Fruit fly (Drosophila melanogaster): ENCODE measurements around the gene Atg3.

DNA sequence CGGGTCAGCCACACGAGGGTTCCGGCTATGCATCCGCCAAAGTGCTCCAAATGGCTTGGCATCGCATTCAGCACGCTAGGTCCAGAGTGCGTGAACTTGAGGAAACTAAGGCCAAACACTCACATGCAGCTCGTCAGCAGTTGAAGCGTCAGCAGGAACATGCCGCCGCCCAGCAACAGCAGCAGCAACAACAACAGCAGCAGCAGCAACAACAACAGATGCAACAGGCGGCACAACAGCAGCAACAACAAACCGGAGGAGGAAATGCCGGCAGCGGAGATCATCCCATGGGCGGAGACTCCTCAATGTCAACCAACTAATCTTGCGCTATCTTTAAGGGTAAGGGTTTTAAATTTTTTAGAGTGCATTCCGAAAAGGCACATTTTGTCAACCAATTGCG is 2.3 kb upstream of the Atg3 start:
- TF ChIP-seq CG8478 (optimal IDR thresholded peaks at IDR 0.05) (no peak), CTCF (optimal IDR thresholded peaks at IDR 0.05) (no peak)
